Worm (Caenorhabditis elegans) whole organism, L1 larva: ENCODE results near the gene tsp-9.

ENCODE experiments used
- C04F5.9 ChIP-seq: sonication (generic microtip); optimal IDR thresholded peaks from 2 replicates; lab custom pipeline; 2016; ENCODE audit warnings: missing genetic modification characterization, missing compliant biosample characterization
- C16A3.4 ChIP-seq: fragments of 150-350 bp; optimal IDR thresholded peaks from 2 replicates; lab custom pipeline; 2014; ENCODE audit warnings: missing biosample characterization, missing genetic modification characterization
- F16B12.6 ChIP-seq: fragments of 150-350 bp; optimal IDR thresholded peaks from 2 replicates; lab custom pipeline; 2014; ENCODE audit warnings: missing biosample characterization, missing genetic modification characterization
- Y116A8C.19 ChIP-seq: sonication (generic microtip); optimal IDR thresholded peaks from 2 replicates; lab custom pipeline; 2016; ENCODE audit warnings: missing compliant biosample characterization, missing genetic modification characterization, borderline replicate concordance
- aha-1 ChIP-seq: fragments of 150-350 bp; optimal IDR thresholded peaks from 2 replicates; lab custom pipeline; 2014; ENCODE audit warnings: missing biosample characterization, missing genetic modification characterization
- blmp-1 ChIP-seq: fragments of 150-350 bp; optimal IDR thresholded peaks from 2 replicates; lab custom pipeline; 2014; ENCODE audit warnings: missing biosample characterization, missing genetic modification characterization
- ceh-63 ChIP-seq: fragments of 200-800 bp; sonication (Bioruptor generic); optimal IDR thresholded peaks from 2 replicates; lab custom pipeline; 2018; ENCODE audit warnings: mild to moderate bottlenecking, missing genetic modification characterization, missing compliant biosample characterization
- ceh-8 ChIP-seq: fragments of 200-800 bp; sonication (Bioruptor generic); optimal IDR thresholded peaks from 2 replicates; lab custom pipeline; 2018; ENCODE audit warnings: mild to moderate bottlenecking, missing genetic modification characterization, moderate library complexity, missing compliant biosample characterization
- ceh-90 ChIP-seq: sonication (generic microtip); optimal IDR thresholded peaks from 2 replicates; lab custom pipeline; 2016; ENCODE audit warnings: missing genetic modification characterization, missing compliant biosample characterization
- efl-3 ChIP-seq: fragments of 200-800 bp; sonication (Bioruptor generic); optimal IDR thresholded peaks from 2 replicates; lab custom pipeline; 2018; ENCODE audit warnings: mild to moderate bottlenecking, missing genetic modification characterization, missing compliant biosample characterization
- egl-13 ChIP-seq: sonication (generic microtip); optimal IDR thresholded peaks from 2 replicates; lab custom pipeline; 2016; ENCODE audit warnings: missing genotype, missing genetic modification reagents, missing genetic modification characterization, missing compliant biosample characterization
- elt-2 ChIP-seq: sonication (generic microtip); optimal IDR thresholded peaks from 2 replicates; lab custom pipeline; 2016; ENCODE audit warnings: missing genetic modification characterization, mild to moderate bottlenecking, inconsistent platforms, missing compliant biosample characterization, missing genetic modification reagents
- elt-3 ChIP-seq, 6 experiments: fragments of 150-350 bp in 1 of 6; sonication (generic microtip); optimal IDR thresholded peaks; 2 replicates each; lab custom pipeline; 2017 to 2018; ENCODE audit warnings: missing biosample characterization in 6 of 6, missing genetic modification characterization in 6 of 6, inconsistent platforms in 1 of 6
- fkh-10 ChIP-seq: sonication (generic microtip); optimal IDR thresholded peaks from 2 replicates; lab custom pipeline; 2017; ENCODE audit warnings: missing biosample characterization, missing genetic modification reagents, missing genetic modification characterization
- fkh-4 ChIP-seq: sonication (generic microtip); optimal IDR thresholded peaks from 2 replicates; lab custom pipeline; 2016; ENCODE audit warnings: missing compliant biosample characterization, missing genetic modification characterization, borderline replicate concordance
- fkh-8 ChIP-seq: sonication (generic microtip); optimal IDR thresholded peaks from 2 replicates; lab custom pipeline; 2016; ENCODE audit warnings: mild to moderate bottlenecking, missing genetic modification characterization, missing compliant biosample characterization
- grh-1 ChIP-seq: fragments of 200-800 bp; sonication (Bioruptor generic); IDR thresholded peaks from 2 replicates; pipeline ENCODE4 v1.3.6; 2022; ENCODE audit warnings: missing genetic modification reagents, missing genetic modification characterization, missing compliant biosample characterization
- hlh-4 ChIP-seq: sonication (generic microtip); optimal IDR thresholded peaks from 2 replicates; lab custom pipeline; 2016; ENCODE audit warnings: mild to moderate bottlenecking, missing genetic modification characterization, missing compliant biosample characterization
- irx-1 ChIP-seq: sonication (generic microtip); optimal IDR thresholded peaks from 2 replicates; lab custom pipeline; 2016; ENCODE audit warnings: missing genetic modification characterization, missing compliant biosample characterization
- isw-1 ChIP-seq: fragments of 200-800 bp; sonication (Bioruptor generic); IDR thresholded peaks from 2 replicates; pipeline ENCODE4 v1.3.6; 2022; ENCODE audit warnings: missing genetic modification characterization, missing compliant biosample characterization
- lin-13 ChIP-seq: fragments of 150-350 bp; optimal IDR thresholded peaks from 2 replicates; lab custom pipeline; 2014; ENCODE audit warnings: missing biosample characterization, missing genetic modification reagents, missing genetic modification characterization
- lin-14 ChIP-seq: fragments of 200-800 bp; sonication (Bioruptor generic); optimal IDR thresholded peaks from 2 replicates; lab custom pipeline; 2018; ENCODE audit warnings: mild to moderate bottlenecking, missing genetic modification characterization, moderate library complexity, missing compliant biosample characterization
- lin-15B ChIP-seq: fragments of 150-350 bp; sonication (generic microtip); optimal IDR thresholded peaks from 3 replicates; lab custom pipeline; 2014; ENCODE audit warnings: missing biosample characterization, missing genetic modification characterization
- lin-35 ChIP-seq, 2 experiments: fragments of 150-350 bp; optimal IDR thresholded peaks; 2 replicates each; lab custom pipeline; 2014; ENCODE audit warnings: missing biosample characterization in 2 of 2, missing genetic modification characterization in 2 of 2, missing genetic modification reagents in 2 of 2
- lir-3 ChIP-seq: sonication (generic microtip); optimal IDR thresholded peaks from 2 replicates; lab custom pipeline; 2016; ENCODE audit warnings: mild to moderate bottlenecking, missing genetic modification characterization, moderate library complexity, missing compliant biosample characterization; ENCODE audit not compliant: poor library complexity
- mdl-1 ChIP-seq, 2 experiments: fragments of 150-350 bp; optimal IDR thresholded peaks; 2 replicates each; lab custom pipeline; 2014 to 2017; ENCODE audit warnings: missing biosample characterization in 2 of 2, missing genetic modification characterization in 2 of 2, inconsistent platforms in 1 of 2
- nhr-12 ChIP-seq: sonication (generic microtip); optimal IDR thresholded peaks from 2 replicates; lab custom pipeline; 2017; ENCODE audit warnings: missing biosample characterization, missing genetic modification characterization
- nhr-71 ChIP-seq: sonication (generic microtip); optimal IDR thresholded peaks from 2 replicates; lab custom pipeline; 2016; ENCODE audit warnings: mild to moderate bottlenecking, missing genetic modification characterization, moderate library complexity, missing compliant biosample characterization
- nhr-77 ChIP-seq: fragments of 150-350 bp; optimal IDR thresholded peaks from 2 replicates; lab custom pipeline; 2014; ENCODE audit warnings: missing biosample characterization, missing genetic modification characterization
- pag-3 ChIP-seq: sonication (generic microtip); optimal IDR thresholded peaks from 2 replicates; lab custom pipeline; 2017; ENCODE audit warnings: missing genetic modification characterization, mild to moderate bottlenecking, missing compliant biosample characterization, antibody characterized with exemption, borderline replicate concordance; ENCODE audit not compliant: insufficient read depth
- pqm-1 ChIP-seq: sonication (generic microtip); optimal IDR thresholded peaks from 3 replicates; lab custom pipeline; 2017; ENCODE audit warnings: missing biosample characterization, missing genetic modification characterization
- rnt-1 ChIP-seq: sonication (generic microtip); optimal IDR thresholded peaks from 2 replicates; lab custom pipeline; 2016; ENCODE audit warnings: mild to moderate bottlenecking, missing genetic modification characterization, moderate library complexity, missing compliant biosample characterization
- snpc-4 ChIP-seq: fragments of 150-350 bp; optimal IDR thresholded peaks from 2 replicates; lab custom pipeline; 2014; ENCODE audit warnings: missing biosample characterization, missing genetic modification characterization
- unc-62 ChIP-seq: fragments of 150-350 bp; optimal IDR thresholded peaks from 2 replicates; lab custom pipeline; 2014; ENCODE audit warnings: missing biosample characterization, missing genetic modification reagents, missing genetic modification characterization
- unc-98 ChIP-seq: fragments of 200-800 bp; sonication (Bioruptor generic); IDR thresholded peaks from 2 replicates; pipeline ENCODE4 v1.3.6; 2022; ENCODE audit warnings: missing genetic modification characterization, missing compliant biosample characterization
- vab-15 ChIP-seq: sonication (generic microtip); optimal IDR thresholded peaks from 2 replicates; lab custom pipeline; 2017; ENCODE audit warnings: missing genotype, mild to moderate bottlenecking, missing genetic modification characterization, missing compliant biosample characterization

tsp-9 gene

DNA sequence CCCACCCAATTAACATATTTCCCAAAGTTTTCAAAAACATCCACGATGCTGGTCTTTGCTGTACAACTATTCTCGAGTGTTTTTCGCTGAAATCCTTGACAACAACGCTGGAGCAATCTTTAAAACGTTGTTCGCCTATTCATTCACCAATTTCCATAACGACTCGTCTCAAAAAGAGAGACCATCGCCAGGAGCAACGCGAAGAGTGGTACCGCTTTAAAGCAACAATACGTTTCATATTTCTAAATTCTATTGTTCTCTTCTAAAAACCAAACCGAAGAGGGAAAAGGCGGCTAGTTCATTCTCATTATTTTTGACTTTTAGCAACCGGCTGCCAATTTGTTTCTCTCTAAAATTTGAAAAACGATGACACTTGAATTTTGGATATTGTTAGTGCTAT lies 24.8 kb downstream of the tsp-9 start, which contains the start of gene C25G6.1:
Gene C25G6.1, plus strand, starts transcription at position 301 of the 400 bp plus-strand sequence.
- TF ChIP-seq elt-2 (tag; lab: Kevin White, UChicago) (no peak), unc-98 (GFP tag; lab: Robert Waterston, UW) (no peak), nhr-71 (tag; lab: Kevin White, UChicago) (no peak), pag-3 (tag; lab: Kevin White, UChicago) (no peak), mdl-1 (tag; optimal IDR thresholded peaks at IDR 0.05; lab: Kevin White, UChicago) (no peak), C16A3.4 (tag; lab: Kevin White, UChicago) (no peak), lin-13 (GFP tag; lab: Kevin White, UChicago) (no peak)

DNA sequence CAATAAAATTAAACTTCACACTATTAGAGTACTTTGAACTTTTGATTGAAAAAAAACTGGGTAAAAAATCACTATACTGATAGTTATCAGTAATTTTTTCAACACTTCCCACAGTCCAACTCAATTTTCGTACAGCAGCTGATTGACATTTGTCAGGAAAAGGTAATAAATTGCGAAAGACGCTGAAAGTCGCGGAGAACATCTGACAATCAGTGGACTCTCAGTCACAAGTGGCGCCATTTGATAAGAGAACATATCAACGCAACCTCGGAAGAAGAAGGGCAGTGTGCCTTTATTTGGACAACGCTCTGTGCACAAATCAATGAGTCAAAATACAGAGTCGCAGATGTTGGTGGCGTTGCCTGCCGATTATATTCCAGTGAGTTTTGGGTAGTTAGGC lies 26.7 kb downstream of the tsp-9 start, which contains the start of gene C52B11.5:
Gene C52B11.5, plus strand, starts transcription at position 250 of the 400 bp plus-strand sequence.
- TF ChIP-seq lin-35 (GFP tag; optimal IDR thresholded peaks at IDR 0.05; lab: Kevin White, UChicago) (peak in 1 of 2 experiments; percentile 27), egl-13 (tag; lab: Kevin White, UChicago) (no peak), hlh-4 (tag; lab: Kevin White, UChicago) (no peak), lir-3 (tag; lab: Kevin White, UChicago) (no peak), pqm-1 (tag; lab: Kevin White, UChicago) (peak; percentile 89), C04F5.9 (tag; lab: Kevin White, UChicago) (no peak), lin-14 (GFP tag; lab: Kevin White, UChicago) (peak; percentile 6), ceh-8 (GFP tag; lab: Kevin White, UChicago) (no peak), ceh-63 (GFP tag; lab: Kevin White, UChicago) (no peak), efl-3 (no peak), aha-1 (no peak), unc-62 (GFP tag; lab: Kevin White, UChicago) (no peak), F16B12.6 (tag; lab: Kevin White, UChicago) (no peak), elt-2 (tag; lab: Kevin White, UChicago) (peak; percentile 82)

DNA sequence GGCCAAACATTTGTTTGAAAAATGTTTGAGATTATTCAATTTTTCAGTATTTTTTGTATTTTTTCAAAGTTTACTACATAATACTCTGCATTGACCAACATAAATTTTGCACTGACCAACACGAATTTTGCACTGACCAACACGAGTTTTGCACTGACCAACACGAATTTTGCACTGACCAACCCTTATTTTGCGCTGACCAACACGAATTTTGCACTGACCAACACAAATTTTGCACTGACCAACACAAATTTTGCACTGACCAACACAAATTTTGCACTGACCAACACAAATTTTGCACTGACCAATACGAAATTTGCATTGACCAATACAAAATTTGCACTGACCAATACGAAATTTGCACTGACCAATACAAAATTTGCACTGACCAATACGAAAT lies 47.1 kb downstream of the tsp-9 start:
- TF ChIP-seq isw-1 (GFP tag; lab: Robert Waterston, UW) (no peak), F16B12.6 (tag; lab: Kevin White, UChicago) (no peak), lin-13 (GFP tag; lab: Kevin White, UChicago) (no peak), rnt-1 (tag; lab: Kevin White, UChicago) (no peak), irx-1 (no peak)

DNA sequence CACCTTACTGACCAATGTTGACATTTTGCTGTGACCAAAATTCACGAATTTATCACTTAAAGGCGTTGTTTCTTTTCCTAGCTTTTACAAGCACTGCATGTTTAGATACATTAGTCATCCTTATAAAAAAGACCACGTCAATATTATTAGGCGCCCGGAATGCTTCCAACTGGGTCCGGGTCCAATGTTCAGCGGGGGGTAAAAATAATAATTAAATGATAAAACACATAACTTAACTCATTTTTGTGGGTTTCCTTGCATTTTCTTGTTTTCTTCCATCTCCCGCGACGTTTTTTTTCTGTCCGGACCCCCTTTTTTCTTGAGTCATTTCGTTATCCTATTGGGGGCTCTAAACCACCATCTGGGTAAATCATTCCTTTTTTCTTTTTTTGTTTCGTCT lies 47.7 kb downstream of the tsp-9 start:
- TF ChIP-seq hlh-4 (tag; lab: Kevin White, UChicago) = no peak
- TF ChIP-seq ceh-90 = no peak
- no peak for TF ChIP-seq lin-15B (tag; lab: Kevin White, UChicago)
- TF ChIP-seq lin-14 (GFP tag; lab: Kevin White, UChicago) = peak; percentile 16
- TF ChIP-seq fkh-4 (tag; lab: Kevin White, UChicago) = no peak
- no peak for TF ChIP-seq elt-3 (tag; optimal IDR thresholded peaks at IDR 0.05; lab: Kevin White, UChicago)
- no peak for TF ChIP-seq vab-15 (tag; lab: Kevin White, UChicago)

DNA sequence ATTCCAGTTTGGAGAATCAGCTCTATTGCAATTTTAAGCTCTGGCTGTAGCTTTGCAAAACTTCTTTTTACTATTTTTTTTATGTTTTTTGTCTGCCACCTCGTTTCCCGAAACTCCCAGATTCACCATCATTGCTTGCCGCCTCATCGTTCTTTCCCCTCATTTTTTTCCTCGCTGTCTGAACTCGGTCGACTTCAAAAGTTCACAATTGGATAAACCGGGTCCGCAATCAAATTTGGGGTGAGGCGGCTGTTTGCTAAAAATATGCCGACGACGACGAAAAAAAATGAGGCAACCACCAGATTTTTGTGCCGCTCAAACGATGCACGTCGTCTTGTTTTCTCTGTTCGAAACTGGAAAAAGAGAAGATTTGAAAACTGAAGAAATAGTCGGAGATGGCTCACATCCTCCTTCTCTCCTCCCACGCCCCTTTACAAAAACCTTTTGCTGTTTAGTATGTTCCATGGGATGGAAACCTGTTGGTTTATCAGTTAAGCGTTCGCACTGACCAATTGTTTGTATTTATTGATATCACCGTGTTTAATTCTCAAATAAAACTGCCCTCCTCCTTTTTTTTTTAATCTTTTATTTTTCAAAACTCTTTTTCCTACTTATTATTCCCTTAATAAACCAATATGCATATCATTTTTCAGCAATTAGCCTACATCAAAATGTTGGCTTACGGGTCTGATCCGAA lies 48.9 kb downstream of the tsp-9 start, which contains the start of gene dop-4:
Gene dop-4, plus strand, starts transcription at position 647 of the 697 bp plus-strand sequence.
- TF ChIP-seq Y116A8C.19 (tag; lab: Kevin White, UChicago) = no peak
- no peak for TF ChIP-seq grh-1
- TF ChIP-seq C16A3.4 (tag; lab: Kevin White, UChicago) = no peak
- TF ChIP-seq blmp-1 = no peak
- no peak for TF ChIP-seq lin-15B (tag; lab: Kevin White, UChicago)
- no peak for TF ChIP-seq fkh-8
- no peak for TF ChIP-seq mdl-1 (tag; optimal IDR thresholded peaks at IDR 0.05; lab: Kevin White, UChicago)
- peak; percentile 4 for TF ChIP-seq fkh-10
- TF ChIP-seq nhr-71 (tag; lab: Kevin White, UChicago) = no peak
- TF ChIP-seq nhr-77 (tag; lab: Kevin White, UChicago) = no peak
- peak; percentile 51 for TF ChIP-seq lin-14 (GFP tag; lab: Kevin White, UChicago)
- no peak for TF ChIP-seq nhr-12 (tag; lab: Kevin White, UChicago)
- TF ChIP-seq snpc-4 = no peak
- TF ChIP-seq, all 84 proteins: peak for 2
